Fruit fly (Drosophila melanogaster) whole organism, prepupa: Measurements from ENCODE around the gene Asciz.

ENCODE experiments used
- Blimp-1 ChIP-seq: fragments of 200-800 bp; sonication (Bioruptor generic); optimal IDR thresholded peaks from 3 replicates; lab custom pipeline; 2017; ENCODE audit warnings: missing biosample characterization, missing genetic modification characterization, mild to moderate bottlenecking, moderate library complexity, missing genetic modification reagents
- CG10631 ChIP-seq: fragments of 200-800 bp; sonication (Bioruptor generic); optimal IDR thresholded peaks from 2 replicates; lab custom pipeline; 2016; ENCODE audit warnings: missing biosample characterization, missing genetic modification characterization
- CG1621 ChIP-seq: fragments of 200-800 bp; sonication (Bioruptor generic); optimal IDR thresholded peaks from 3 replicates; lab custom pipeline; 2018; ENCODE audit warnings: missing biosample characterization, mild to moderate bottlenecking, missing genetic modification characterization
- CG16779 ChIP-seq: fragments of 200-800 bp; sonication (Bioruptor generic); optimal IDR thresholded peaks from 3 replicates; lab custom pipeline; 2017; ENCODE audit warnings: missing biosample characterization, mild to moderate bottlenecking, missing genetic modification characterization
- CG4318 ChIP-seq: fragments of 200-800 bp; sonication (Bioruptor generic); optimal IDR thresholded peaks from 3 replicates; lab custom pipeline; 2017; ENCODE audit warnings: missing biosample characterization, mild to moderate bottlenecking, missing genetic modification characterization
- CG6163 ChIP-seq: fragments of 200-800 bp; sonication (Bioruptor generic); IDR thresholded peaks from 3 replicates; pipeline ENCODE4 v1.3.6; 2022; ENCODE audit warnings: missing biosample characterization, missing genetic modification characterization
- CG6808 ChIP-seq: fragments of 200-800 bp; sonication (Bioruptor generic); optimal IDR thresholded peaks from 3 replicates; lab custom pipeline; 2017; ENCODE audit warnings: missing biosample characterization, missing genetic modification characterization, mild to moderate bottlenecking, moderate library complexity, missing genetic modification reagents
- Lpt ChIP-seq: fragments of 200-800 bp; sonication (Bioruptor generic); optimal IDR thresholded peaks from 3 replicates; lab custom pipeline; 2016; ENCODE audit warnings: missing biosample characterization, missing genetic modification characterization
- eg ChIP-seq: fragments of 200-800 bp; sonication (Bioruptor generic); IDR thresholded peaks from 3 replicates; pipeline ENCODE4 v1.3.6; 2022; ENCODE audit warnings: missing biosample characterization, missing genetic modification characterization
- esn ChIP-seq: fragments of 200-800 bp; sonication (Bioruptor generic); optimal IDR thresholded peaks from 2 replicates; lab custom pipeline; 2016; ENCODE audit warnings: missing biosample characterization, mild to moderate bottlenecking, missing genetic modification characterization, moderate library complexity
- spab ChIP-seq: fragments of 200-800 bp; sonication (Bioruptor generic); optimal IDR thresholded peaks from 2 replicates; lab custom pipeline; 2017; ENCODE audit warnings: missing biosample characterization, mild to moderate bottlenecking, missing genetic modification characterization, missing genetic modification reagents
- ss ChIP-seq, 2 experiments: fragments of 200-800 bp; sonication (Bioruptor generic); optimal IDR thresholded peaks; 2 replicates in 1 of 2; 3 replicates in 1 of 2; lab custom pipeline; 2017 to 2018; ENCODE audit warnings: mild to moderate bottlenecking in 2 of 2, missing biosample characterization in 2 of 2, missing genetic modification characterization in 2 of 2, moderate library complexity in 1 of 2

DNA sequence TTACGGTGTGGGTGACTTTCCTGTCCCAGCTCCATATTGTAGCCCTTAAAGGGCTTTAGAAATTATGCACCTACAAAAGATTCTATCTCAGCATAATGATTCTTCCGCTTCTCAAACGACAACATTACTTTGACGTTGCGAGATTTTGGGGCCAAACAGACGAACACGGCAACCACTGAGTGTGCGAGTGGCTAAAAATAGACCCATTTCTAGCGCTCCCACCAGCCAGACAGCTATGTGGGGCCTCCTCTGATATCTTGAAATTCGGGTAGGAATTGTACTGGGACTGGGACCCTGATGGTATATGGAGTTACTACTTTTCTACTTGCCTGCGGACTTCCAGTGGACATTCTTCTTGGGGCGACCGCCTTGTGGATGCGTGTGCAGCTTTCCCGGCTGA lies 11.8 kb upstream of the Asciz start:
- TF ChIP-seq CG4318 (no peak), eg (no peak), esn (GFP tag; lab: Kevin White, UChicago) (no peak), CG6808 (GFP tag; lab: Kevin White, UChicago) (no peak), spab (GFP tag; lab: Kevin White, UChicago) (no peak), CG6163 (GFP tag; lab: Robert Waterston, UW) (no peak), Lpt (GFP tag; lab: Kevin White, UChicago) (no peak), CG10631 (GFP tag; lab: Kevin White, UChicago) (no peak), Blimp-1 (GFP tag; lab: Kevin White, UChicago) (no peak), CG16779 (tag; lab: Kevin White, UChicago) (no peak), ss (GFP tag; optimal IDR thresholded peaks at IDR 0.05; lab: Kevin White, UChicago) (no peak), CG1621 (no peak)
